Fruit fly (Drosophila melanogaster) whole organism, embryonic: ENCODE data around the gene CG3916.

Source experiments
- Ada2b ChIP-seq: fragments of 200-800 bp; sonication (Bioruptor generic); IDR thresholded peaks from 2 replicates; pipeline ENCODE4 v1.3.6; 2022; ENCODE audit warnings: missing biosample characterization, missing genetic modification characterization
- CG11085 ChIP-seq: fragments of 200-800 bp; sonication (Bioruptor generic); IDR thresholded peaks from 2 replicates; pipeline ENCODE4 v1.3.6; 2022; ENCODE audit warnings: missing biosample characterization, missing genetic modification characterization
- CG11398 ChIP-seq: fragments of 200-800 bp; sonication (Bioruptor generic); optimal IDR thresholded peaks from 2 replicates; lab custom pipeline; 2016; ENCODE audit warnings: missing biosample characterization, missing genetic modification characterization
- CG12299 ChIP-seq: fragments of 200-800 bp; sonication (Bioruptor generic); optimal IDR thresholded peaks from 2 replicates; lab custom pipeline; 2018; ENCODE audit warnings: missing biosample characterization, mild to moderate bottlenecking, missing genetic modification characterization
- CG12391 ChIP-seq: fragments of 200-800 bp; sonication (Bioruptor generic); optimal IDR thresholded peaks from 3 replicates; lab custom pipeline; 2018; ENCODE audit warnings: missing biosample characterization, mild to moderate bottlenecking, missing genetic modification characterization, moderate library complexity
- CG15514 ChIP-seq: fragments of 200-800 bp; sonication (Bioruptor generic); optimal IDR thresholded peaks from 3 replicates; lab custom pipeline; 2017; ENCODE audit warnings: missing biosample characterization, missing genetic modification characterization, mild to moderate bottlenecking, moderate library complexity, missing genetic modification reagents
- CG1602 ChIP-seq: fragments of 200-800 bp; sonication (Bioruptor generic); optimal IDR thresholded peaks from 3 replicates; lab custom pipeline; 2016; ENCODE audit warnings: missing biosample characterization, missing genetic modification characterization
- CG17186 ChIP-seq: fragments of 200-800 bp; sonication (Bioruptor generic); optimal IDR thresholded peaks from 3 replicates; lab custom pipeline; 2017; ENCODE audit warnings: missing biosample characterization, missing genetic modification reagents, missing genetic modification characterization
- CG1792 ChIP-seq: fragments of 200-800 bp; sonication (Bioruptor generic); optimal IDR thresholded peaks from 2 replicates; lab custom pipeline; 2016; ENCODE audit warnings: missing biosample characterization, missing genetic modification characterization
- CG2889 ChIP-seq: fragments of 200-800 bp; sonication (Bioruptor generic); IDR thresholded peaks from 3 replicates; pipeline ENCODE4 v1.3.6; 2022; ENCODE audit warnings: missing biosample characterization, missing genetic modification characterization
- CG34422 ChIP-seq: fragments of 200-800 bp; sonication (Bioruptor generic); IDR thresholded peaks from 3 replicates; pipeline ENCODE4 v1.3.6; 2022; ENCODE audit warnings: missing biosample characterization, missing genetic modification characterization
- CG42726 ChIP-seq: fragments of 200-800 bp; sonication (Bioruptor generic); IDR thresholded peaks from 2 replicates; pipeline ENCODE4 v1.3.6; 2022; ENCODE audit warnings: missing biosample characterization, missing genetic modification characterization; ENCODE audit not compliant: partially characterized antibody
- CG6272 ChIP-seq: fragments of 200-800 bp; sonication (Bioruptor generic); IDR thresholded peaks from 2 replicates; pipeline ENCODE4 v1.3.6; 2022; ENCODE audit warnings: missing biosample characterization, missing genetic modification characterization
- CG7271 ChIP-seq: fragments of 200-800 bp; sonication (Bioruptor generic); optimal IDR thresholded peaks from 2 replicates; lab custom pipeline; 2018; ENCODE audit warnings: missing biosample characterization, mild to moderate bottlenecking, missing genetic modification characterization, moderate library complexity
- CG7745 ChIP-seq: fragments of 200-800 bp; sonication (Bioruptor generic); optimal IDR thresholded peaks from 2 replicates; lab custom pipeline; 2018; ENCODE audit warnings: missing biosample characterization, mild to moderate bottlenecking, missing genetic modification characterization, moderate library complexity
- CG8388 ChIP-seq: fragments of 200-800 bp; sonication (Bioruptor generic); optimal IDR thresholded peaks from 2 replicates; lab custom pipeline; 2019; ENCODE audit warnings: missing biosample characterization, mild to moderate bottlenecking, missing genetic modification characterization, moderate library complexity
- CG8478 ChIP-seq: fragments of >200 bp; optimal IDR thresholded peaks from 2 replicates; lab custom pipeline; 2018
- CkIIα-i1 ChIP-seq: fragments of 200-800 bp; sonication (Bioruptor generic); IDR thresholded peaks from 2 replicates; pipeline ENCODE4 v1.3.6; 2022; ENCODE audit warnings: missing biosample characterization, missing genetic modification characterization
- D ChIP-seq, 2 experiments: fragments of 200-800 bp in 1 of 2; fragments of >200 bp in 1 of 2; sonication (Bioruptor generic) in 1 of 2; optimal IDR thresholded peaks; 2 replicates in 1 of 2; 3 replicates in 1 of 2; lab custom pipeline; 2017; ENCODE audit warnings: mild to moderate bottlenecking in 1 of 2, missing biosample characterization in 1 of 2, missing genetic modification characterization in 1 of 2, missing genetic modification reagents in 1 of 2
- D19A ChIP-seq: fragments of 200-800 bp; optimal IDR thresholded peaks from 3 replicates; lab custom pipeline; 2019; ENCODE audit warnings: missing biosample characterization, mild to moderate bottlenecking, missing genetic modification characterization, moderate library complexity
- D19B ChIP-seq: fragments of 200-800 bp; sonication (Bioruptor generic); optimal IDR thresholded peaks from 2 replicates; lab custom pipeline; 2017; ENCODE audit warnings: missing biosample characterization, mild to moderate bottlenecking, missing genetic modification characterization
- Deaf1 ChIP-seq: fragments of 200-800 bp; optimal IDR thresholded peaks from 3 replicates; lab custom pipeline; 2019; ENCODE audit warnings: missing biosample characterization, mild to moderate bottlenecking, missing genetic modification characterization, moderate library complexity
- Dek ChIP-seq: fragments of 200-800 bp; sonication (Bioruptor generic); optimal IDR thresholded peaks from 3 replicates; lab custom pipeline; 2019; ENCODE audit warnings: missing biosample characterization, mild to moderate bottlenecking, missing genetic modification characterization, moderate library complexity
- Ets65A ChIP-seq: fragments of 200-800 bp; sonication (Bioruptor generic); peaks from one replicate; lab custom pipeline; 2016; ENCODE audit warnings: missing biosample characterization, missing genetic modification characterization
- Lpt ChIP-seq: fragments of >200 bp; optimal IDR thresholded peaks from 2 replicates; lab custom pipeline; 2018; ENCODE audit warnings: missing biosample characterization, missing genetic modification characterization
- NC2α ChIP-seq: fragments of 200-800 bp; sonication (Bioruptor generic); optimal IDR thresholded peaks from 2 replicates; lab custom pipeline; 2016; ENCODE audit warnings: missing biosample characterization, missing genetic modification characterization
- NFAT ChIP-seq: fragments of 200-800 bp; sonication (Bioruptor generic); IDR thresholded peaks from 2 replicates; pipeline ENCODE4 v1.3.6; 2022; ENCODE audit warnings: missing biosample characterization, missing genetic modification characterization
- Ravus ChIP-seq: fragments of 200-800 bp; sonication (Bioruptor generic); IDR thresholded peaks from 2 replicates; pipeline ENCODE4 v1.3.6; 2022; ENCODE audit warnings: missing biosample characterization, missing genetic modification characterization
- Six4 ChIP-seq: fragments of 200-800 bp; sonication (Bioruptor generic); optimal IDR thresholded peaks from 2 replicates; lab custom pipeline; 2016; ENCODE audit warnings: missing biosample characterization, missing genetic modification characterization
- Spps ChIP-seq: fragments of 200-800 bp; sonication (Bioruptor generic); optimal IDR thresholded peaks from 2 replicates; lab custom pipeline; 2018; ENCODE audit warnings: missing biosample characterization, mild to moderate bottlenecking, missing genetic modification characterization
- Sry-β ChIP-seq: fragments of 200-800 bp; sonication (Bioruptor generic); optimal IDR thresholded peaks from 2 replicates; lab custom pipeline; 2018; ENCODE audit warnings: missing biosample characterization, mild to moderate bottlenecking, missing genetic modification characterization, moderate library complexity
- YL-1 ChIP-seq: fragments of 200-800 bp; sonication (Bioruptor generic); optimal IDR thresholded peaks from 3 replicates; lab custom pipeline; 2017; ENCODE audit warnings: missing biosample characterization, mild to moderate bottlenecking, missing genetic modification characterization
- ash1 ChIP-seq: fragments of 200-800 bp; sonication (Bioruptor generic); optimal IDR thresholded peaks from 2 replicates; lab custom pipeline; 2018; ENCODE audit warnings: missing biosample characterization, mild to moderate bottlenecking, missing genetic modification characterization
- chn ChIP-seq: fragments of 200-800 bp; sonication (Bioruptor generic); optimal IDR thresholded peaks from 2 replicates; lab custom pipeline; 2016; ENCODE audit warnings: missing biosample characterization, missing genetic modification characterization
- croc ChIP-seq: fragments of 200-800 bp; sonication (Bioruptor generic); conservative IDR thresholded peaks from 3 replicates; pipeline ENCODE4 v1.3.6; 2022; ENCODE audit warnings: missing biosample characterization, missing genetic modification characterization
- da ChIP-seq: fragments of 200-800 bp; sonication (Bioruptor generic); optimal IDR thresholded peaks from 2 replicates; lab custom pipeline; 2016; ENCODE audit warnings: missing biosample characterization, missing genetic modification characterization
- dmrt99B ChIP-seq: fragments of 200-800 bp; sonication (Bioruptor generic); optimal IDR thresholded peaks from 2 replicates; lab custom pipeline; 2018; ENCODE audit warnings: missing biosample characterization, mild to moderate bottlenecking, missing genetic modification characterization, moderate library complexity
- fd3F ChIP-seq: fragments of 200-800 bp; sonication (Bioruptor generic); optimal IDR thresholded peaks from 2 replicates; lab custom pipeline; 2018; ENCODE audit warnings: missing biosample characterization, mild to moderate bottlenecking, missing genetic modification characterization, moderate library complexity
- fru ChIP-seq: fragments of >200 bp; optimal IDR thresholded peaks from 2 replicates; lab custom pipeline; 2017
- ftz-f1 ChIP-seq: fragments of 200-800 bp; sonication (Bioruptor generic); optimal IDR thresholded peaks from 2 replicates; lab custom pipeline; 2016; ENCODE audit warnings: missing biosample characterization, missing genetic modification characterization
- gem ChIP-seq: fragments of 200-800 bp; sonication (Bioruptor generic); optimal IDR thresholded peaks from 2 replicates; lab custom pipeline; 2019; ENCODE audit warnings: missing biosample characterization, mild to moderate bottlenecking, missing genetic modification characterization, moderate library complexity
- jing ChIP-seq: fragments of 200-800 bp; sonication (Bioruptor generic); optimal IDR thresholded peaks from 2 replicates; lab custom pipeline; 2018; ENCODE audit warnings: missing biosample characterization, mild to moderate bottlenecking, missing genetic modification characterization
- lab ChIP-seq: fragments of 200-800 bp; sonication (Bioruptor generic); optimal IDR thresholded peaks from 3 replicates; lab custom pipeline; 2017; ENCODE audit warnings: missing biosample characterization, missing genetic modification characterization, mild to moderate bottlenecking, moderate library complexity, missing genetic modification reagents
- nerfin-2 ChIP-seq: fragments of 200-800 bp; sonication (Bioruptor generic); IDR thresholded peaks from 2 replicates; pipeline ENCODE4 v1.3.6; 2022; ENCODE audit warnings: missing biosample characterization, missing genetic modification characterization; ENCODE audit not compliant: partially characterized antibody
- org-1 ChIP-seq: fragments of 200-800 bp; sonication (Bioruptor generic); optimal IDR thresholded peaks from 2 replicates; lab custom pipeline; 2017; ENCODE audit warnings: missing biosample characterization, missing genetic modification characterization
- sens ChIP-seq: fragments of 200-800 bp; sonication (Bioruptor generic); peaks from one replicate; lab custom pipeline; 2016; ENCODE audit warnings: missing biosample characterization, missing genetic modification characterization
- shn ChIP-seq: fragments of 200-800 bp; sonication (Bioruptor generic); optimal IDR thresholded peaks from 3 replicates; lab custom pipeline; 2016; ENCODE audit warnings: missing biosample characterization, missing genetic modification characterization
- sima ChIP-seq: fragments of 200-800 bp; sonication (Bioruptor generic); optimal IDR thresholded peaks from 2 replicates; lab custom pipeline; 2016; ENCODE audit warnings: missing biosample characterization, missing genetic modification characterization
- sqz ChIP-seq: fragments of 200-800 bp; sonication (Bioruptor generic); optimal IDR thresholded peaks from 3 replicates; lab custom pipeline; 2018; ENCODE audit warnings: missing biosample characterization, mild to moderate bottlenecking, missing genetic modification characterization
- stwl ChIP-seq: fragments of 200-800 bp; sonication (Bioruptor generic); optimal IDR thresholded peaks from 3 replicates; lab custom pipeline; 2018; ENCODE audit warnings: missing biosample characterization, mild to moderate bottlenecking, missing genetic modification characterization, moderate library complexity
- vfl ChIP-seq: fragments of 200-800 bp; sonication (Bioruptor generic); optimal IDR thresholded peaks from 2 replicates; lab custom pipeline; 2016; ENCODE audit warnings: missing biosample characterization, missing genetic modification characterization

Gene CG3916

dm6 chr3R:12221366-12221916 is 7.8 kb upstream of the CG3916 start, which contains the start of gene CG4860 (continued):
- TF ChIP-seq CG11398 = peak; percentile 46
- no peak for TF ChIP-seq Lpt (GFP tag; lab: Kevin White, UChicago)
- TF ChIP-seq dmrt99B (tag; lab: Kevin White, UChicago) = peak; percentile 88
- TF ChIP-seq CG6272 = peak; percentile 80
- peak; percentile 50 for TF ChIP-seq CG1792 (GFP tag; lab: Kevin White, UChicago)
- peak; percentile 56 for TF ChIP-seq ftz-f1
- TF ChIP-seq gem (tag; lab: Kevin White, UChicago) = peak; percentile 95
- no peak for TF ChIP-seq D (optimal IDR thresholded peaks at IDR 0.05; lab: Kevin White, UChicago)
- TF ChIP-seq D (GFP tag; optimal IDR thresholded peaks at IDR 0.05; lab: Kevin White, UChicago) = peak; percentile 66
- TF ChIP-seq CG11085 = peak; percentile 72
- peak; percentile 42 for TF ChIP-seq da
- TF ChIP-seq CG7745 (tag; lab: Kevin White, UChicago) = no peak
- peak; percentile 64 for TF ChIP-seq shn (GFP tag; lab: Kevin White, UChicago)
- no peak for TF ChIP-seq Sry-β (GFP tag; lab: Kevin White, UChicago)
- peak; percentile 89 for TF ChIP-seq CG12391 (tag; lab: Kevin White, UChicago)
- peak; percentile 87 for TF ChIP-seq Ada2b (GFP tag; lab: Robert Waterston, UW)
- TF ChIP-seq Spps = peak; percentile 6
- peak; percentile 71 for TF ChIP-seq CG15514
- peak; percentile 1 for TF ChIP-seq sima (GFP tag; lab: Kevin White, UChicago)
- peak; percentile 92 for TF ChIP-seq NFAT (GFP tag; lab: Robert Waterston, UW)
- TF ChIP-seq D19A (tag; lab: Kevin White, UChicago) = peak; percentile 75
- TF ChIP-seq stwl = no peak
- TF ChIP-seq croc (GFP tag; lab: Robert Waterston, UW) = peak; percentile 23; the same call in 1 of the 3 replicates
- peak; percentile 85 for TF ChIP-seq vfl
- TF ChIP-seq org-1 (GFP tag; lab: Kevin White, UChicago) = peak; percentile 80
- TF ChIP-seq jing (GFP tag; lab: Kevin White, UChicago) = peak; percentile 46
- TF ChIP-seq CG17186 = no peak
- no peak for TF ChIP-seq CG8478
- peak; percentile 96 for TF ChIP-seq sens (GFP tag; lab: Kevin White, UChicago)
- TF ChIP-seq D19B (GFP tag; lab: Kevin White, UChicago) = peak; percentile 57
- peak; percentile 80 for TF ChIP-seq chn (GFP tag; lab: Kevin White, UChicago)
- TF ChIP-seq CG8388 (GFP tag; lab: Kevin White, UChicago) = peak; percentile 82
- no peak for TF ChIP-seq CkIIα-i1 (GFP tag; lab: Robert Waterston, UW)
- peak; percentile 90 for TF ChIP-seq Dek (tag; lab: Kevin White, UChicago)
- no peak for TF ChIP-seq sqz (GFP tag; lab: Kevin White, UChicago)
- TF ChIP-seq CG7271 (tag; lab: Kevin White, UChicago) = peak; percentile 20
- no peak for TF ChIP-seq ash1
- TF ChIP-seq CG2889 (GFP tag; lab: Robert Waterston, UW) = no peak
- TF ChIP-seq CG12299 = peak; percentile 84
- peak; percentile 94 for TF ChIP-seq Deaf1 (tag; lab: Kevin White, UChicago)
- no peak for TF ChIP-seq CG42726
- no peak for TF ChIP-seq nerfin-2 (GFP tag; lab: Robert Waterston, UW)
- TF ChIP-seq Ets65A (GFP tag; lab: Kevin White, UChicago) = peak; percentile 98
- peak; percentile 80 for TF ChIP-seq CG1602 (GFP tag; lab: Kevin White, UChicago)
- TF ChIP-seq lab = peak; percentile 93
- peak; percentile 85 for TF ChIP-seq fd3F (GFP tag; lab: Kevin White, UChicago)
- TF ChIP-seq fru (lab: Kevin White, UChicago) = no peak
- peak; percentile 16 for TF ChIP-seq YL-1 (GFP tag; lab: Kevin White, UChicago)
- peak; percentile 40 for TF ChIP-seq Ravus (GFP tag; lab: Robert Waterston, UW)
- TF ChIP-seq Six4 = peak; percentile 81
- peak; percentile 56 for TF ChIP-seq NC2α (GFP tag; lab: Kevin White, UChicago)
- TF ChIP-seq CG34422 (GFP tag; lab: Robert Waterston, UW) = peak; percentile 87
